Worm (Caenorhabditis elegans): ENCODE data around the gene mrp-4.

Gene mrp-4

ce11 chrX:9938091-9938490 is 54.0 kb downstream of the mrp-4 start:
- TF ChIP-seq scrt-1 (GFP tag; IDR thresholded peaks at IDR 0.05): no peak
- no peak for TF ChIP-seq tbx-11 (GFP tag; IDR thresholded peaks at IDR 0.05)
- no peak for TF ChIP-seq hmg-4 (GFP tag; optimal IDR thresholded peaks at IDR 0.05)
- no peak for TF ChIP-seq sea-1 (GFP tag; conservative IDR thresholded peaks at IDR 0.05)
- TF ChIP-seq hnd-1 (tag; optimal IDR thresholded peaks at IDR 0.05): no peak
- no peak for TF ChIP-seq F13C5.2 (tag; optimal IDR thresholded peaks at IDR 0.05)
- no peak for TF ChIP-seq ama-1 (optimal IDR thresholded peaks at IDR 0.05)
- TF ChIP-seq hmbx-1 (tag; optimal IDR thresholded peaks at IDR 0.05): no peak
- TF ChIP-seq ets-7 (tag; optimal IDR thresholded peaks at IDR 0.05): no peak
- no peak for TF ChIP-seq aly-1 (tag; optimal IDR thresholded peaks at IDR 0.05)
- TF ChIP-seq ceh-36 (tag; optimal IDR thresholded peaks at IDR 0.05): no peak
- TF ChIP-seq tbx-37 (GFP tag; conservative IDR thresholded peaks at IDR 0.05): no peak
- no peak for TF ChIP-seq pes-1 (GFP tag; IDR thresholded peaks at IDR 0.05)
- TF ChIP-seq tra-4 (tag; optimal IDR thresholded peaks at IDR 0.05): no peak
- TF ChIP-seq ceh-13 (GFP tag; optimal IDR thresholded peaks at IDR 0.05): no peak
- no peak for TF ChIP-seq flt-1 (GFP tag; IDR thresholded peaks at IDR 0.05)
- TF ChIP-seq B0310.2 (tag; optimal IDR thresholded peaks at IDR 0.05): no peak

ce11 chrX:9938537-9938936 is 54.5 kb downstream of the mrp-4 start, which contains the start of the genes C17G1.5 and C17G1.14:
C17G1.5 (plus strand) TSS chrX:9938802.
C17G1.14 (plus strand) TSS chrX:9938813.
- TF ChIP-seq hmg-4 (GFP tag; optimal IDR thresholded peaks at IDR 0.05) (no peak), aly-1 (tag; optimal IDR thresholded peaks at IDR 0.05) (no peak), tra-4 (tag; optimal IDR thresholded peaks at IDR 0.05) (no peak), scrt-1 (GFP tag; IDR thresholded peaks at IDR 0.05) (no peak), ceh-13 (GFP tag; optimal IDR thresholded peaks at IDR 0.05) (no peak), ceh-36 (tag; optimal IDR thresholded peaks at IDR 0.05) (no peak), hmbx-1 (tag; optimal IDR thresholded peaks at IDR 0.05) (no peak), ets-7 (tag; optimal IDR thresholded peaks at IDR 0.05) (no peak), tbx-11 (GFP tag; IDR thresholded peaks at IDR 0.05) (no peak), pes-1 (GFP tag; IDR thresholded peaks at IDR 0.05) (no peak), ama-1 (optimal IDR thresholded peaks at IDR 0.05) (no peak), F13C5.2 (tag; optimal IDR thresholded peaks at IDR 0.05) (no peak), flt-1 (GFP tag; IDR thresholded peaks at IDR 0.05) (no peak), tbx-37 (GFP tag; conservative IDR thresholded peaks at IDR 0.05) (no peak), sea-1 (GFP tag; conservative IDR thresholded peaks at IDR 0.05) (no peak), B0310.2 (tag; optimal IDR thresholded peaks at IDR 0.05) (no peak), hnd-1 (tag; optimal IDR thresholded peaks at IDR 0.05) (no peak)
